Worm (Caenorhabditis elegans) whole organism, L4/young adult: ENCODE data around the gene F25E5.16.
"Not testable (repeated sequence)": the region's sequence is repeated elsewhere in the genome, so short reads cannot be mapped to it uniquely, and the experiment has no call there.

Experiments
- W03F9.2 ChIP-seq: fragments of 150-350 bp; optimal IDR thresholded peaks from 2 replicates; lab custom pipeline; 2014; ENCODE audit warnings: missing biosample characterization, missing genetic modification characterization
- dao-5 ChIP-seq: sonication (generic microtip); optimal IDR thresholded peaks from 2 replicates; lab custom pipeline; 2016; ENCODE audit warnings: missing genotype, missing genetic modification characterization, moderate library complexity, missing compliant biosample characterization
- him-1 ChIP-seq: sonication (generic microtip); optimal IDR thresholded peaks from 2 replicates; lab custom pipeline; 2016; ENCODE audit warnings: missing genotype, missing genetic modification reagents, missing genetic modification characterization, missing compliant biosample characterization

The F25E5.16 gene

DNA sequence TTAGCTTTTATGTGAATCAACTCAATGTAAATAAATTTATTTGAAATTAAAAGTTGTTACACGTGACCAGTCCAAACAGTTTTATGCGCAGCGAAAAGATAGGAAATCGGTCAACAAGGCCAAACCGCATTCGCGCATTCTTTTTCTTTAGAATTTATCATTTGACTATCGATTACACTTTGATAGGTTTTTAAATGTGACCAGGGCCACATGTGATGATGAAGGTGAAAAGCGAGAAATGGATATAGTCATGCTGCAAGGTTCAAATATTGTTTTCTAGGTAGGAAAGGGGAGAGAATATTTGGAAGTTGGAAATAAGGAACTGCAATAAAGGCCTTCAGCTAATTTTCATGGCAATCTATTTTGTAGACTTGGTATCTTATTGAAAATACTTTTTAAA is 1.2 kb upstream of the F25E5.16 start:
- TF ChIP-seq W03F9.2 (tag; lab: Kevin White, UChicago) (no peak), dao-5 (tag; lab: Kevin White, UChicago) (no peak), him-1 (no peak)

DNA sequence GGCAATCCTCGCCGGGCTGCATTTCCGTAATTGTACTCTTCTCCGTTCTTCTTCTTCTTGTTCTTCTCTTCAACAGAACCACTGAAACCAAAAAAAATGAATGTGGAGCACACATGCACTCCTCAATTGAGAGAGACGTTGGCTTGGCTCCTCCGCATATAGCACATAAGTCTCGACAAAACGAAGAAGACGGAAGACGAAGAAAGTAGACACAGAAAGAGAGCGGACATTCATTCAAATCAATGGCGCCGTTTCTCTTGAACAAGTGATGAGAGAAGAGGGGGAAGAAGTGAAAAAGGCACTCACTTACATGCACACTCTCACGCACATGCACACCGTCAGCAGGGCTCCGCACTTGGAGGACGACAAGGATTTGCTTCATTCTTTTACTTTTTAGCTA is 547 bp upstream of the F25E5.16 start, which contains the start of gene F25E5.9:
Gene F25E5.9 (minus strand): TSS at position 382 of the 400 bp plus-strand sequence.
- no peak for TF ChIP-seq him-1
- TF ChIP-seq dao-5 (tag; lab: Kevin White, UChicago): no peak
- no peak for TF ChIP-seq W03F9.2 (tag; lab: Kevin White, UChicago)

DNA sequence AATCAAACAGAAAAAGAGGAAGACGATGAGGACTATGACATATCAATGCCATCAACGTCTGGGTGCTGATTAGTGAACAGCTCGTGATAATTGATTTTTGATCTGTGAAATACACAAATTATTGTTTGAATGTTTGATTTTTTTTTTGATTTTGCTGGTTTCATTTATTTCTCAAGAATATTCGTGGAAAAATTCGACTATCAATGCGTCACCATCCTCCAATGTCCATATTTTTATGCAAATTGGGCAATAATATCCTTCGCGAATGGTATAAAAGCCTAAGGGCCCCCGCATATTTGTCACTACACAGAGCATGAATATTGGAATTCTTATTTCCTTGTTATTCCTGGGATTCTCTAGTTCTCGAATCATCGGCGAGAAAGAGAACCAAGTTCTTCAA is 1.7 kb downstream of the F25E5.16 start, which contains the start of gene try-13:
Gene try-13 (plus strand): TSS at position 301 of the 400 bp plus-strand sequence.
- no peak for TF ChIP-seq dao-5 (tag; lab: Kevin White, UChicago)
- TF ChIP-seq W03F9.2 (tag; lab: Kevin White, UChicago): no peak
- no peak for TF ChIP-seq him-1

DNA sequence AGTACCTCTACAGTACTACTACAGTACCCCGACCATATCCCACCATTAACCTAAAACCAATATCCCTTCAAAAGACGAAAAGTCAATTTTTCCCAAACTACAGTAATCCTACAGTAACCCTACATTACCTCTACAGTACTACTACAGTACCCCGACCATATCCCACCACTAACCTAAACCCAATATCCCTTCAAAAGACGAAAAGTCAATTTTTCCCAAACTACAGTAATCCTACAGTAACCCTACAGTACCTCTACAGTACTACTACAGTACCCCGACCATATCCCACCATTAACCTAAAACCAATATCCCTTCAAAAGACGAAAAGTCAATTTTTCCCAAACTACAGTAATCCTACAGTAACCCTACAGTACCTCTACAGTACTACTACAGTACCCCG is 6.2 kb downstream of the F25E5.16 start, which contains the start of gene nhr-141:
Gene nhr-141 (plus strand): TSS at position 331 of the 400 bp plus-strand sequence.
- not testable (repeated sequence) for TF ChIP-seq W03F9.2 (tag; lab: Kevin White, UChicago); dao-5 (tag; lab: Kevin White, UChicago); him-1

DNA sequence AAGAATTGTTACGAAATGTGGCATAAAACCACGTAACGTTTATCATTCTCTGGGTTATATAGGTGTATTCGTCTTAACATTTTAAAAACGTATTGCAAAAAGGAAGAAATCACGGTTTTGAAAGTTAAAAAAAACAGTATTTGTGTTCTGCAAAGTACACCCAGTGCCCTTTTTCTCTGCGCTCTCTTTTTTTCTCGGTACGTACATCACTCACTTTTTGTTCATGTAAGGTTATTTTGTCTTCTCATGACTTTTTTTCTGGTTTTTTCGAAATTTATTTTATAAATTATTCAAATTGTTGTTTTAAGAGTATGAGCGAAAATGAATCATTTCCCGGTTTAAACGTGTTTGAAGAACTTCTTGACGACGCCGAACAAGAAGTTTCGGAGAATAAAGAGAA is 8.9 kb downstream of the F25E5.16 start, which contains the start of gene F25E5.5:
Gene F25E5.5 (plus strand): TSS at position 301 of the 400 bp plus-strand sequence.
- TF ChIP-seq dao-5 (tag; lab: Kevin White, UChicago) (no peak), him-1 (no peak), W03F9.2 (tag; lab: Kevin White, UChicago) (no peak)

DNA sequence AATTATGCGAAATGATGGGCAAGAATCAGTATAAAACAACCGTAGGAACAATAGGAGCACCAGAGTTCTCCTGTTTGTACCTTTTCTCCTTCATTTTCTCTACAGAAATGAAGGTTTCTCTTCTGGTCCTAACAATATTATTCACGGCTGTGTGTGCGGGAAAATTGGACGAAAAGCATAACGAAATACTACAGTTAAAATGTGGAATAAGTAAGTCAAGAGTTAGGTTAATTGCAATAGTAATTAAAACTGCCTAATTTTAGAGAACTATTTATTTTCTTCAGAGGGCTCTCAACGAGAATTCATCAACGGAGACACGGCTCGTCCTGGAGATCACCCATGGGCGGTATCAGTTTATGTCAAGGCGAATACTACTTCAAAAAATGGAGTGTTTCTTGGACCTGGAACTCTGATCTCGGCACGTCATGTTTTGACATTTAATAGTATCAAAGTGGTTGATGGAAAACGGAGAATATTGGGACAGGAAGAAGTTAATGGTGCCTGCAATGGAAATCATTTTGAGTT is 11.3 kb downstream of the F25E5.16 start, which contains the start of gene try-12:
Gene try-12 (plus strand): TSS at position 51 of the 525 bp plus-strand sequence.
- TF ChIP-seq W03F9.2 (tag; lab: Kevin White, UChicago) (no peak), dao-5 (tag; lab: Kevin White, UChicago) (no peak), him-1 (no peak)

DNA sequence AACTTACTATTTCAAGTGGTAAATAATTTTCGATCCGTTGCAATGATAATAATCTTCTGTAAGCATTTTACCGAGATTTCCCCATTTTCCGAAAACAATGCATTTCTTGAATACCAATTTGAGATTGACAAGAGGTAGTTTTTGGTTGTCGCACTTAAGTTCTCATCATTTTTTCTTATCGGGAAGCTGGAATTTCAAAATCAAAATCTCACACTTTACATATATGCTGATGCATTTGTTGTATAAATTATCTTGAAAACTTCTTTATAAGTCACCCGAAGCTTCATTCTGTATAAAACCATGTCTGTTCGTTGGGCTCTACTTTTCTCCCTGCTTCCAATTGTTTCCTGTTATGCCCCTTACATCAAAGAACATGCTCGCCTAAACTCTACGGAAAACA is 13.3 kb downstream of the F25E5.16 start, which contains the start of gene try-11:
Gene try-11 (plus strand): TSS at position 301 of the 400 bp plus-strand sequence.
- no peak for TF ChIP-seq dao-5 (tag; lab: Kevin White, UChicago)
- no peak for TF ChIP-seq W03F9.2 (tag; lab: Kevin White, UChicago)
- no peak for TF ChIP-seq him-1

DNA sequence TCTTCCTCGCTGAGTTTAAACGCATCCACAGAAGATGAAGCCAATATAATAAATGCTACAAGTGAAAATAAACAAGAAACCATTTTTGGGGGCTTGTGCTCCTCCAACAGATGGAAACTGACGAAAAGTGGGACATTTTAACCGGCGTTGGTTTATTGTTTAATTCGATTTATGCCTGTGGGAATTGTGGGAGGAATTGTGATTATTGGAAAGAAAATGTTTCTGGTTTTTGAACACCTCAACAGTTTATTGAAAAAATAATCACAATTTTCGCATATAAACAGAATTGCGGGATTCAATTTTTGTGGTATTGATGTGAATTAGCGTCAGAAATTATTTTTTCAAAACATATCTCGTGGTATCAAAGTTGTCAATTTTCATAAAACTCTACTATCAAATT is 16.2 kb downstream of the F25E5.16 start, which contains the start of gene try-8:
Gene try-8 (minus strand): TSS at position 101 of the 400 bp plus-strand sequence.
- TF ChIP-seq him-1: no peak
- no peak for TF ChIP-seq dao-5 (tag; lab: Kevin White, UChicago)
- TF ChIP-seq W03F9.2 (tag; lab: Kevin White, UChicago): no peak

DNA sequence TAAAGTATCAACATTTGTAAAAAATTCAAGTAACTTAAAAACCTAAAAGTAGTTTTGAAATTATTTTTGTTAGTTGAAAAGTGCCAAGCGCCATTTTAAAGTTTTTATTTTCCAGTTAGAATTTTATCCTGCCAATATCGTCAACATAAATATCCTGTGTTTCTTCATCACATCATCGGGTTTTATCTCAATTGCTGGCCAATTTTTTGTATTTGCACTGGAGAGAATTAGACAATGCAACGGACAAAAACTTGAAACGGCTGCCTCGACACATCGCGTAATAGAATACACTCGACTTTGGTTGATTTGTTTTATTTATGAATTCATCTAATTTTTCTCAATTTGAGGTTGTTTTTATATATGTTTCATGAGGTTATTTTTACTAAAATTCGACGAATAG is 16.9 kb downstream of the F25E5.16 start, which contains the start of gene F25E5.2:
Gene F25E5.2 (plus strand): TSS at position 301 of the 400 bp plus-strand sequence.
- TF ChIP-seq dao-5 (tag; lab: Kevin White, UChicago): no peak
- TF ChIP-seq him-1: no peak
- no peak for TF ChIP-seq W03F9.2 (tag; lab: Kevin White, UChicago)

DNA sequence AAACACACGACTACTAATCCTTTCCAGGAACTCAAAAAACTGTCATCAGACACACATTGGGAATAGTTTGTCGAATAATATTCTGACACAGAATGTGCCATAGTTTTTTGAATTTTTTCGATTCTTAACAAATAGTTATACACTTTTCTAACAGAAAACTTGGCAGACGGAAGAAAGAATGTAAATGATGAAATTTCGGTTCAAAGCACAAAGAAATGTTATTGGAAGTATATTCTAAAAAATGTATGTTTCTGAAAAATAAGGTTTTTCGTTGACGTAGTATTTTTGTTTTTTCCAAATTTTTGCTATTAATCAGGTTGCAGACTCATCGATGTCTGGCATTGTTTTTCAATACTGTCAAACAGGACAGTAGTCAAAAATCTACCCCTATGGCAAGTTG is 22.8 kb downstream of the F25E5.16 start, which contains the start of gene srh-92:
Gene srh-92 (minus strand): TSS at position 101 of the 400 bp plus-strand sequence.
- TF ChIP-seq him-1 (no peak), W03F9.2 (tag; lab: Kevin White, UChicago) (no peak), dao-5 (tag; lab: Kevin White, UChicago) (no peak)

DNA sequence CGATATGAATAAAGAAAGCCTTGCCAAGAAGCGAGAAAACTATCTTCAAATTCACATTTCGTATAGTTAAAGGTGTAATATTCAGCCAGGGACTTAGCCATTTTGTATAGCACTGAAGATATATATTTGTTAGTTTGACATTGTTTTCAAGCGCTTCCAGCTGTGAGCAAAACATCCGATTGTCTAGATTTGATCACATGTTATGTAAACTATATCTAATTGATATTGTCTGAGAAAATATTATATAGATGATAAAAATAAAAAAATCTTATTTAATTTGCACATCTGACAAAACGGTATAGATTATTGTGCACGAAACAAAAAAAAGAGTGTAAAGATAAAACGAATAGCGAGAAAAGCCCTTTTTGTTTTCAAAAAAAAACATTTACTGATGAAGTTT is 26.6 kb downstream of the F25E5.16 start, which contains the start of gene srh-89:
Gene srh-89 (minus strand): TSS at position 101 of the 400 bp plus-strand sequence.
- TF ChIP-seq dao-5 (tag; lab: Kevin White, UChicago): no peak
- TF ChIP-seq him-1: no peak
- TF ChIP-seq W03F9.2 (tag; lab: Kevin White, UChicago): no peak

DNA sequence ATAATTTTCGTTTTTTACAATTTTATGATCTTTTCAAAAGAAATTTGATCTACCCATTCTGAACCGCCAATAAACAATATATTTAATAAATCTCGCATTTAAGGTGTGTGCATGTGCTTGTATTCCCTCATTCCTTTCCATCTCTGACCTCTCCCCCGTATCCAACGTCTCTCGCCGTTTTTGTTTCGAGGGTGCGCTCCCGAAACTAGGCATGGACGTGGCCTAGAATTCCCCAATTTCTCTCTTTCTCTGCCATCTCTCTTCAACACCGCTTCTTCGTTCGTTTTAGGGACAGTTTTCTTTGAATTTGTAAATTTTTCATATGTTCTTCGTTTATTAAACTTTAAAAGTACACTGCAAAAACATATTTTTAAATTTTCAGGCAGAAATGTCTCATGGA is 27.4 kb downstream of the F25E5.16 start, which contains the start of gene F25E5.1:
Gene F25E5.1 (plus strand): TSS at position 376 of the 400 bp plus-strand sequence.
- no peak for TF ChIP-seq him-1

DNA sequence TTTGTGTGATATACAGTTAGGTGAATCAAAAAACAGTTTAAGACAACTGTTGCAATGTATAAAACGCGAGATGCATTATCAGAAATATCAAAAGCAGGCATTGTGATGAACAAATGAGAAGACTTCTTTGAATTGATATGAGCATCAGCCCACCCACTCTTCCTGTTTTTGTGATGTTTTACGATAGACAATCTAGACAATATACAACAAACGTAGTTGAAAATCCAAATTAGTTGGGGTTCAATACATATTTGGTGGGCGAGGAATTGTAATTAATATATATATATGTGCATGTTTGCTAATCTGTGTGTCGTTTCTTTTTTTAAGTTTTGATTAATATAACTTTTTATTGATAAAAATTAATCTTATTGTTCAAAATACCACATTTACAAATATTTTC is 34.7 kb downstream of the F25E5.16 start, which contains the start of gene str-28:
Gene str-28 (minus strand): TSS at position 101 of the 400 bp plus-strand sequence.
- TF ChIP-seq dao-5 (tag; lab: Kevin White, UChicago): no peak
- TF ChIP-seq W03F9.2 (tag; lab: Kevin White, UChicago): no peak
- no peak for TF ChIP-seq him-1

DNA sequence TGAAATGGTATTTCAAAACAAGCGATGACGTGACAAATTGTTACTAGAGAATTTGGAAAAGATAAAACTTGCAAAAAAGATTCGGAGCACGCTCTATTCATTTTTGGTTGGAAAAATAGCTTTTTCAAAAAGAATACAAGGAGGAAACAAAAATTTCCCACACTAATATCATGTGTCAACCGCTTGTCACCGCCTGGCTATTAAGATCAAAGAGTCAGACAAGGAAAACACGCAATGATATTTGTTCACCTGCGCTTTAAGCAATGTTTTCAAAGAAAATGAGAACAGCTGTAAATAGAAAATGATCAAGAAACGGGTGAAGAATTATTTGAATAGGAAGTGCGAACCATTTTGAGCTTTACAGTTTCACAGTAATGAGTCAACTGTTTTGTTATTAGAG is 38.7 kb downstream of the F25E5.16 start, which contains the start of gene srh-125:
Gene srh-125 (minus strand): TSS at position 101 of the 400 bp plus-strand sequence.
- TF ChIP-seq W03F9.2 (tag; lab: Kevin White, UChicago) (no peak), dao-5 (tag; lab: Kevin White, UChicago) (no peak), him-1 (no peak)
